Fruit fly (Drosophila melanogaster): ENCODE measurements around the gene spg.

Gene spg

DNA sequence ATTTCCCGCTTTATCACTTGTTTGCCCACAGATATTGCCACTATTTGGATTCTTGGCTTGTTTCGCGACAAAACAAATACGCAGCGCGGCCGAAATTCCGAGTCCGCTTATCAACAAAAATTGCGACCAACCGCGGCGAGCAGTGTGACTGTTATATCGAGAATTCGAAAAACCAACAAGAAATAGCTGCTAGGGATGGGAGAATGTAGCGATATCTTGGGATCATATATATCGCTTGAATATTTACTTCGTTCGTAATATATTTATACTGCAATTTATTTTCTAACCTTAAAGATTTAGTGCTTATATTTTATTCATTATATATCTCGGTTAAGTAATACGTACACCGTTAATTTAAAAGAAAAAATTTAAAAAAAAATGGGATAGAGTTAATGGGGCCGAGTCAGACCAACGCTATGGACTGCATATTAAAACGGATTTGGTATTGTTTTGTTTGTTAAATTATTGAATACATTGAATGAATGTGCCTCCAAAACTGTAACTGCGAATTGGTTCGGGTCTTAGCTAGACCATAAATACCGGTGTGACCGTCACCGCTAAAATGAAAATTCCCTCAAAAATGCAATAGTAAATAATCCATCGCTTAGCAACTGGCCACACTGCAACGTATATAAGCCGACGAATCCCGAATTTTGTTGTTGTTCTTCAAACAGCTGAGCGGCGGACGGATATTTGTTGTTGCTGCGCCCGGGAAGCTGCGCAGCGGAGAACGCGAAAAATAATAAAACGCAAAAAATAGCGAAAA is at the start of gene spg, which contains the start of gene Apc:
TSS of gene spg (plus strand) at position 660 of the 766 bp plus-strand sequence.
TSS of gene Apc (minus strand) at position 138 of the 766 bp plus-strand sequence.
- no peak for TF ChIP-seq psq (optimal IDR thresholded peaks at IDR 0.05)
- TF ChIP-seq pan (optimal IDR thresholded peaks at IDR 0.05) = no peak
- TF ChIP-seq usp (GFP tag; optimal IDR thresholded peaks at IDR 0.05) = no peak
- no peak for TF ChIP-seq EcR (GFP tag; optimal IDR thresholded peaks at IDR 0.05)
- TF ChIP-seq CG8478 (optimal IDR thresholded peaks at IDR 0.05) = no peak
- TF ChIP-seq Dll (optimal IDR thresholded peaks at IDR 0.05) = no peak

DNA sequence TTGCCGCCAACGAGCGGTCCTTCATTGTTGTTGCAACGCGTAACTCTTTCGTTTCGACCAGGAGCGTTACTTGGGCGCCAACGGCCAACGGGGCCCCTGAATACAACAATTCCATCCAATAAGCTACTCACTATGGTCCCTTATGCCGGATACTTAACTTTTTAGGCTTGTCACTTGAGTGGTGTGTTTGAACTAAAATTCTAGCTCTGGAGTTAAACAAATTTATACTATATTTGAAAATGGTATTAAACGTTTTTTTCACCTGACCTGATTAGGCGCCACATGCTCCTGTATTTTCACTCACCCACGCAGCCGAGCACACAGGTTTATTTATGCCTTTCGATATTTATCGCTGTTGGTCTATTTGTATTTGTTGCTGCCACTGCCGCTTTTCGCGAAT is 39.9 kb upstream of the spg start:
- TF ChIP-seq CG8478 (optimal IDR thresholded peaks at IDR 0.05) (no peak), pan (optimal IDR thresholded peaks at IDR 0.05) (no peak), Dll (optimal IDR thresholded peaks at IDR 0.05) (no peak), psq (optimal IDR thresholded peaks at IDR 0.05) (no peak), EcR (GFP tag; optimal IDR thresholded peaks at IDR 0.05) (no peak), usp (GFP tag; optimal IDR thresholded peaks at IDR 0.05) (no peak)

DNA sequence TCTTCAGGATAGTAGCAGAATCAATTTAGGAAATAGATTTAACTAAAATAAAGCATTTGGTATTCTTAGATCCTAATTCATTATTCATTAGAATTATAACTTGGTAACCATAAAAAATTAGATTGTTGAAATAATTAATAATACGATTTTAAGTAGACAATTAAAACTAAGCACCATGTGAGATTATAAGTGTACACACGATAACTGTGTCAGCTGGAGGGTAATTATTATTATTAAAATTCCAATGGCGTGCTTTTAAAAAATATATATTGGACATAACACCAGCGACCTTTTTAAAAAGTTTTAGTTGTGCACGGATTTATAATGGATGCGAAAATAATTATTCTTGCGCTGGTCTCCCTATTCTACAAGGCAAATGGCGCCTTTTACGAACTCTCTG is 38.7 kb upstream of the spg start, which contains the start of gene CheB98a:
TSS of gene CheB98a (plus strand) at position 301 of the 400 bp plus-strand sequence.
- TF ChIP-seq psq (optimal IDR thresholded peaks at IDR 0.05) = no peak

DNA sequence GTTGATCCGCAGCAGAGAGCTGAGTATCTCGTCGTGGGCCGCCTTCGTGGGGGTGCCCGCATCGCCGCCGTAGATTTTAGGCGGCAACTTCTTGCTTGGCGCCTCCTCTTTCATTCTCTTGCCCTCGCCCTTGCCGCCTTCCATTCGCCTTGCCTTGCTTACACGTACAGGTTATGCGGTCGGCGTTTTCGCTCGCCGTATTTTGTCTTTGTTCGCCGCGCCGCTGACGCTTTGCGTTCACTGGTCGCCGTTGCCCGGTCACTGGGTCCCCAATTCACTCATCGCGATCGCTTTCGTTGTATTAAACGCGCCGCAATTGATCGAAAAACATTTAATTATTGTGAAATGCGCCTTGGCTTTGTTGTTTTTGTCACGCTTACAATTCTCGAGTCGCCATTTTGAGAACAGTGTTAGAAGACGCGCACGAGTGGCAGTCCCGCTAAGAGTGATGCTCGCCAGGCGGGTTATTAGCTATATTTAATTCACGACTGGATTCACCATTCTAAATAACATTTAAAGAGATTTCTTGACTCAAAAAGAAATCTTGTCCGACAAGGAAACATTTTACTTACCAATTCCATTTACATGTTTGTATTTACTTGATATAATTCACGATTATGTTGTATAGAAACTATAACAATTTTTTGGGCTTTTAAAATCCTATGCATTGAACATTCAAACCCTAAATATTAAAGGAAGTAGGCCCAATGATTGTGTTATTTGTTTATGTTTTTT is 34.0 kb upstream of the spg start, which contains the start of gene wdn:
TSS of gene wdn (minus strand) at position 396 of the 735 bp plus-strand sequence.
- no peak for TF ChIP-seq usp (GFP tag; optimal IDR thresholded peaks at IDR 0.05)
- no peak for TF ChIP-seq EcR (GFP tag; optimal IDR thresholded peaks at IDR 0.05)
- TF ChIP-seq CG8478 (optimal IDR thresholded peaks at IDR 0.05) = no peak
- TF ChIP-seq Dll (optimal IDR thresholded peaks at IDR 0.05) = no peak
- no peak for TF ChIP-seq pan (optimal IDR thresholded peaks at IDR 0.05)
- TF ChIP-seq psq (optimal IDR thresholded peaks at IDR 0.05) = no peak

DNA sequence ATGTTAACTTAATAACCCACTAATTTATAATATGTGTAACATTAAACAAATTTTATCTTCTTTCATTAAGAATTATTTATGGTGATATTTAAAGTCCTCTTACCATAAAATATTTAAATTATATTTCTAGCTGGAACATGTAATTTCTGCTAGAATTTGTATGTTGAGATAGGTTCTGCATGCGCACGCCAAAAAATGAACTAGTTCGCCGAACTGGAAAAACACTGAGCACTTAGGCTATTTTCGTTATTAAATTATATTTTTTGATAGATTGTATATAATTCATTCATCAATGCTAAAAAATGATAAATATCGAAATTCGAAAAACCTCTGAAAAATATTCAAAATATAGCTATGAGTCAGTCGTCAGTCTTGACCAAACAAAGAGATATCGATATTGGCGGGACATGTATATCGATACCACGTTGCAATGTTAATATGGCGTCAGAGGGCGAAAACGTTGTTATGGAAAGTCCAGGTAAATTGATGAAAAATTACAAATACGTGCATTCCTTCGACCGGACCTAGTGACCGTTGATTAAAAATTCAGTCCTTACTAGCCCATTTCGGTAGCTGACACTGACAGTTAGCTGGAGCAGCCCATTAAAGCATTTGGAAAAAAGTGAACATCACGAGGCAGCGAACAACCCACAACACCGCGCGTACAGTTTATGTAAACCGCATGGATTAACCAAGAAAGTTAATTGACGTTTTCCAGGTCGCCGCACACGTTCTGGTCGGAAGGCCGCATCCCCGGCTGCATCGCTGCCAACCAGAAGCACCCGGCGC is 33.2 kb upstream of the spg start, which contains the start of gene Prp39:
TSS of gene Prp39 (plus strand) at position 426 of the 789 bp plus-strand sequence.
- TF ChIP-seq usp (GFP tag; optimal IDR thresholded peaks at IDR 0.05) (no peak), CG8478 (optimal IDR thresholded peaks at IDR 0.05) (no peak), Dll (optimal IDR thresholded peaks at IDR 0.05) (no peak), EcR (GFP tag; optimal IDR thresholded peaks at IDR 0.05) (no peak), psq (optimal IDR thresholded peaks at IDR 0.05) (no peak), pan (optimal IDR thresholded peaks at IDR 0.05) (no peak)

DNA sequence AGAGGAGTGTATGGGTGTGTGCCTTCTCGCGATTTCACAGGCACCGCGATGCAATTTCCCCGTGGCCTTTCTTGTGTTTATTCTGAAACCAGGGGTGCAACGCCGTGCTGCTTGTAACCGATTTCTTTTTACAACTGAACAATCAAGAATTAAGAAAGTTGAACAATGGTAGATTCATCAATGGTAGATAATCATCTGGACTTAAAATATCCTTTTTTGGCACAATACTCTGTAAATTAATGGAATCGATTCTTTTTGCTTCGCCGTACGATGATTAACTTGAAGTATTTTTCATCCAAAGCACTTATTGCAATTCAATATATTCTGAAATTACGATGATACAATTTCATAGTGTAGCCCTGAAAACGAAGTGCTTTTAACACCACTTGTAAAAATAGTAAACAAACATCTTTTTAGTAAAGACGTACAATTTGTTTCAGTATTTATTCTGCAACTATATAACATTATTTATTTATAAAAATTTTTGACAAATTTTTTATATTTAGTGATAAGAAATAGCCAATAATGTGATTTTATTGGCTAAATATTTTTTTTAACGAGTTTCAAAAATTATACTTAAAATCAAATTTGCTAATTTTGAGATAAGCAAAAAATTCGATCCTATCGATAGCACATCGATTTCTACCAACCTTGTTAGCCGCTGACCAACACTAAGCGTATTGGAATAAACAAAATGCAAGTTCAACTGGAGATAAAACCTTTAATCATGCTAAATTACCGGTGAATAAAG is 25.3 kb upstream of the spg start, which contains the start of the genes CG1523 and CG1647:
TSS of gene CG1523 (minus strand) at position 114 of the 751 bp plus-strand sequence.
TSS of gene CG1647 (plus strand) at position 667 of the 751 bp plus-strand sequence.
- TF ChIP-seq psq (optimal IDR thresholded peaks at IDR 0.05) (no peak), usp (GFP tag; optimal IDR thresholded peaks at IDR 0.05) (no peak), CG8478 (optimal IDR thresholded peaks at IDR 0.05) (no peak), pan (optimal IDR thresholded peaks at IDR 0.05) (no peak), EcR (GFP tag; optimal IDR thresholded peaks at IDR 0.05) (no peak), Dll (optimal IDR thresholded peaks at IDR 0.05) (no peak)

DNA sequence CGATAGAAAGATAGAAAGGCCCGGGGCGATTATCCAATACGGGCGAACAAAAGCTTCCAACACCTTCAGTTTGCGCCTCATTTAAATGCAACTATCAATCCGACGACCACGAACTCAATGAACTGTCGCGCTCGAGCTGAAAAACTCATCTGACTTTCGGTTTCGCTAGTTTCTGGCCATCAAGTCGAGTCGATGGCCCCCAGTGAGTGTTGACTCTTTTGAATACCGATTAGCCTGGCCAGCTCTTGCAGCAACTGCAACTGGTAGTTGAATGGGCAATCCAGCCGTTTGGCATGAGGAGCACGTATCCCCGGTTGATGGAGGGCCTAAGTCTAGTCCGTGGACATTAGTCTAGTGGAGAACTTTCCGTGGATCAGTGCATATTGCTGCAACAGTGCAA is 17.8 kb upstream of the spg start:
- TF ChIP-seq pan (optimal IDR thresholded peaks at IDR 0.05) = no peak

DNA sequence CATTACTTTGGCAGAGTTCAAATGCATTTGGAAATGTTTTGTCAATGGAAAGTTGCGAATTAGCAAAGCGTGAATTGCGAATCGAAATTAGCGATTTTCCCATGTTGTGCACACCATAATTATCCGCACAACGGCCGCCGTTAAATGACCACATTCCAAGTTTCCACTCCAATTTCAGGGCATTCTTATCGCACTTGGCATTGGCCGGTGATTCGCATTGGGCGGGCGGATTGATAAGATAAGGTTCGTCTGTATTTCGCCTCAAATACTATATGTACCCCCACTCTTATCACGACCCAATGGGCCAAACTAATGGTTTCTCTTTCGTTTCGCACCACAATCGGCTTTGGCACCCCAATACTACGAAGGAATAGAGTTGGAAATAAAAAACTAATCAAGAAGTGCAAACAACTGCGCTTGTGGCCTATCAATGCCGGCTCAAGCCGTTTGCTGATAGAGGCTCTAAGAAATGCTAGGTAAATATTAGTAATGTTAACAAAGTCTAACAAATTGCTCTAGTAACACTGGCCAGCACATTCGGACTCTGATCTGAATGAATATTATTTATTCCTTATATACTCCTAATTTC is 15.6 kb upstream of the spg start:
- TF ChIP-seq pan (optimal IDR thresholded peaks at IDR 0.05) (no peak), psq (optimal IDR thresholded peaks at IDR 0.05) (no peak), CG8478 (optimal IDR thresholded peaks at IDR 0.05) (no peak), Dll (optimal IDR thresholded peaks at IDR 0.05) (no peak), usp (GFP tag; optimal IDR thresholded peaks at IDR 0.05) (no peak), EcR (GFP tag; optimal IDR thresholded peaks at IDR 0.05) (no peak)

DNA sequence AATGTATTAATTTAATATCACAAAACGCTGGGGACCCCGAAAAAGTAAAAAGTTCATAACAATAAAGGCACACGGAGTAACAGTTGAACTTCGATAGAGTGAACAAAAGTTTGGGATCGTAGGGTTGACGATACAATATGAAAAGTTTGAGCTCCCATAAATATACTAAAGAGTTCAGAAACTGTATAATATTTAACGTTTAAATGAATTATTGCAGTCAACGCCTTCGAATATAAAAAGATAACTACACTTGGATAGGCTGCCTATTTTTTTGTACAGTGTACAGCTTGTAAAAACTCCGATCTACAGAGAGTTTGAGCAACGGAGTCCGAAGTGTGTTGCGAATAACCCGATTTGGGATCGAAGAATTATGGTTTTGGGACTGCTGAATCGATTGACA is 14.3 kb upstream of the spg start:
- TF ChIP-seq psq (optimal IDR thresholded peaks at IDR 0.05) = no peak
- no peak for TF ChIP-seq usp (GFP tag; optimal IDR thresholded peaks at IDR 0.05)
- no peak for TF ChIP-seq pan (optimal IDR thresholded peaks at IDR 0.05)
- no peak for TF ChIP-seq EcR (GFP tag; optimal IDR thresholded peaks at IDR 0.05)
- TF ChIP-seq CG8478 (optimal IDR thresholded peaks at IDR 0.05) = no peak
- no peak for TF ChIP-seq Dll (optimal IDR thresholded peaks at IDR 0.05)

DNA sequence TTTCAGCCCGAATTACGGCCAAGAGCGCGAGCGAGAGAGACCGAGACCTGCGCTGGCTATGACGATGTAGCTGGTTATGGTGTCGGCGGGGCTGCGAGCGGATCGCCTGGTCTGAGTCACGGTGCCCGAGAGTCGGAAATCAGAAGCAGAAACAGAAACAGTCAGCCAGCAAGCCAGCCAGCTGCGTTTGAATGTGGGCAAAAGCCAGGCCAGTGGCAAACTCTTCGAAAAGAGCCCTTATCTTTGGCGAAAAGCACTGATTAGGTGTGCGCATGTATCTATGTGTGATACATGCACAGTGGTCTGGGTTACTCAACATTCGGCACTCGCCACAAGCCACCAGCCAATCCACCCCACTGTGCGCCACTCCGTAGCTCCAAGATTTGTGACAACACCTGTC is 13.9 kb upstream of the spg start:
- no peak for TF ChIP-seq Dll (optimal IDR thresholded peaks at IDR 0.05)

DNA sequence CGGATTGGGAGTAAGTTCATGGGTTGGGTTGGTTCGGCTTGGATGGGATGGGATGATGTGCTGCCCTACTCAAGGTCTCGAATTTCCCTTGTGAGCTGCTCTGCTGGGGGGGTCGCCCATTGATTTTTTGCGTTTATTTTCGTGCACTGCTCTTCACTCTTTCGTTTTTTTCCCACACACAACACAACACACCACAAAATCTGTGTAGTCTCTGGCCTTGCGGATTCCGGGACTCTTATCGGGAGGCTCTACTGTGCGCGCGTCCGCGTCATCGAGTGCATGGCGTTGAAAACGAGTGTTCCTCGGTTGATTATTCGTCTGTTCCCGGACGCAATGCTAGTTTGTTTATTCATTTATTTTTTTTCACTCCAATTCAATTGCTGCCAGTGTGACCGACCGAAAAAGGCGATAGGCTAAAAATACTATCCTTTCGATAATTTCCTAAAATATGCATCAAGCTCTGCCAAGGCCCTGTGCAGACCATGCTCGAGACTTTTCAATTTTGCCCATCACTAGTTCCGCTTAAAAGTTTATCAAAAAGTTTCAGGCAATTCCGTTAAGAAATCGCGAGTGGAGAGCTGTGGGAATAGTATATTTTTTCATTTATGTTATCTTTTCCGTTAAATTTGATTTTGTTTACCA is 13.3 kb upstream of the spg start, which contains the start of gene WASp:
TSS of gene WASp (minus strand) at position 399 of the 642 bp plus-strand sequence.
- TF ChIP-seq Dll (optimal IDR thresholded peaks at IDR 0.05) = no peak
- TF ChIP-seq pan (optimal IDR thresholded peaks at IDR 0.05) = no peak
- TF ChIP-seq psq (optimal IDR thresholded peaks at IDR 0.05) = no peak
- TF ChIP-seq EcR (GFP tag; optimal IDR thresholded peaks at IDR 0.05) = no peak
- no peak for TF ChIP-seq usp (GFP tag; optimal IDR thresholded peaks at IDR 0.05)
- TF ChIP-seq CG8478 (optimal IDR thresholded peaks at IDR 0.05) = no peak
